Worm (Caenorhabditis elegans) whole organism, L1 larva: Measurements from ENCODE around the gene C50F4.16.

Source experiments
- blmp-1 ChIP-seq: fragments of 150-350 bp; optimal IDR thresholded peaks from 2 replicates; lab custom pipeline; 2014; ENCODE audit warnings: missing biosample characterization, missing genetic modification characterization
- ceh-63 ChIP-seq: fragments of 200-800 bp; sonication (Bioruptor generic); optimal IDR thresholded peaks from 2 replicates; lab custom pipeline; 2018; ENCODE audit warnings: mild to moderate bottlenecking, missing genetic modification characterization, missing compliant biosample characterization
- dsc-1 ChIP-seq: sonication (generic microtip); optimal IDR thresholded peaks from 2 replicates; lab custom pipeline; 2016; ENCODE audit warnings: mild to moderate bottlenecking, missing genetic modification characterization, missing compliant biosample characterization
- efl-1 ChIP-seq, 4 experiments: fragments of 150-350 bp; optimal IDR thresholded peaks in 3 of 4; peaks in 1 of 4; 1 replicate in 1 of 4; 2 replicates in 3 of 4; lab custom pipeline; 2014; ENCODE audit warnings: missing biosample characterization in 2 of 4, missing genetic modification characterization in 2 of 4, missing genetic modification reagents in 2 of 4
- egl-13 ChIP-seq: sonication (generic microtip); optimal IDR thresholded peaks from 2 replicates; lab custom pipeline; 2016; ENCODE audit warnings: missing genotype, missing genetic modification reagents, missing genetic modification characterization, missing compliant biosample characterization
- elt-2 ChIP-seq: sonication (generic microtip); optimal IDR thresholded peaks from 2 replicates; lab custom pipeline; 2016; ENCODE audit warnings: missing genetic modification characterization, mild to moderate bottlenecking, inconsistent platforms, missing compliant biosample characterization, missing genetic modification reagents
- lin-14 ChIP-seq: fragments of 200-800 bp; sonication (Bioruptor generic); optimal IDR thresholded peaks from 2 replicates; lab custom pipeline; 2018; ENCODE audit warnings: mild to moderate bottlenecking, missing genetic modification characterization, moderate library complexity, missing compliant biosample characterization
- mab-9 ChIP-seq: fragments of 200-800 bp; sonication (Bioruptor generic); IDR thresholded peaks from 2 replicates; pipeline ENCODE4 v1.3.6; 2022; ENCODE audit warnings: missing genetic modification reagents, missing genetic modification characterization, missing compliant biosample characterization
- mep-1 ChIP-seq: fragments of 150-350 bp; optimal IDR thresholded peaks from 2 replicates; lab custom pipeline; 2014; ENCODE audit warnings: missing biosample characterization, missing genetic modification characterization
- nhr-19 ChIP-seq: fragments of 200-800 bp; sonication (Bioruptor generic); conservative IDR thresholded peaks from 2 replicates; pipeline ENCODE4 v1.3.6; 2022; ENCODE audit warnings: missing genetic modification characterization, missing compliant biosample characterization
- nhr-71 ChIP-seq: sonication (generic microtip); optimal IDR thresholded peaks from 2 replicates; lab custom pipeline; 2016; ENCODE audit warnings: mild to moderate bottlenecking, missing genetic modification characterization, moderate library complexity, missing compliant biosample characterization
- rnt-1 ChIP-seq: sonication (generic microtip); optimal IDR thresholded peaks from 2 replicates; lab custom pipeline; 2016; ENCODE audit warnings: mild to moderate bottlenecking, missing genetic modification characterization, moderate library complexity, missing compliant biosample characterization
- tbx-2 ChIP-seq: sonication (generic microtip); optimal IDR thresholded peaks from 2 replicates; lab custom pipeline; 2016; ENCODE audit warnings: missing genetic modification characterization, missing compliant biosample characterization

Gene C50F4.16

DNA sequence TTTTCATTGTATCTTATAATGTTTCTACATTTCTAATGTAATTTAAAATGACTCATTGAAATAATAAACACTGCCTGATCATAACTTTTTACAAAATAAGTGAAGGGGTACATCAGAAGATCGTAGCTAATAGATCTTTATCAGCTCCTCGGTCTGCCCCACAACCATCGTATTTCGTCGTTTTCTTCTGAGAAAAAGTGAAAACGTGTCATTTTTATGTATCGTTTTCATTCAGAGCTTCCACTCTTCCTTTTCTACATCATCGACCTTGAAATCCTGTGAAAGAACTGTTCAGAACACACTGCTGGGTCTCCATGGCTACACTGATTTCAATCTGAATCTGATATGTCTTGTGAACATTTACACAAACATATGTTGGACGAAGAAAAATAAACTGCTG, 42.1 kb downstream of the C50F4.16 start:
- TF ChIP-seq blmp-1 (tag; lab: Kevin White, UChicago) (peak; percentile 3), ceh-63 (GFP tag; lab: Kevin White, UChicago) (no peak)

DNA sequence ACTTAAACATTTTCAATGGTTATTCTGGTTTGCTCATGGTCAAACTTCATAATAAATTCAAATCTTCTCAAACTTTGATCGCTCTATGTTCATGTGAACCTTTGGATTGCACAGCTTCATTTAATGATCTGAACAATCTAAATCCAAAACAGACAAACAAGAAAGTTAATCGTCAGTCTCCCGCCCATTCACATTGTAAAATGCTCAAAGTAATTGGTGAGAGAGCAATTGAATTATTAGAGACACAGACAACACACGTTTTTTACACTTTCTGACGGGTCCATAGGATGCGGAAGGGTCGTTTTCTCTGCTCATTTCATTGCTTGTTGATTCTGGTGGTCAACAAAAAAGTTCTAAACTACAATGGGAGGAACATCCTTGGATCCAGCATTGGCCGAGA, 44.7 kb downstream of the C50F4.16 start, which contains the start of gene gsnl-1:
Gene gsnl-1 (plus strand): TSS at position 301 of the 400 bp plus-strand sequence.
- TF ChIP-seq nhr-19 (GFP tag; lab: Robert Waterston, UW) (peak; percentile 19; the same call in 1 of the 2 replicates), nhr-71 (peak; percentile 19), egl-13 (tag; lab: Kevin White, UChicago) (no peak), rnt-1 (tag; lab: Kevin White, UChicago) (peak; percentile 20), lin-14 (GFP tag; lab: Kevin White, UChicago) (peak; percentile 37), dsc-1 (tag; lab: Kevin White, UChicago) (peak; percentile 70), mep-1 (no peak)

DNA sequence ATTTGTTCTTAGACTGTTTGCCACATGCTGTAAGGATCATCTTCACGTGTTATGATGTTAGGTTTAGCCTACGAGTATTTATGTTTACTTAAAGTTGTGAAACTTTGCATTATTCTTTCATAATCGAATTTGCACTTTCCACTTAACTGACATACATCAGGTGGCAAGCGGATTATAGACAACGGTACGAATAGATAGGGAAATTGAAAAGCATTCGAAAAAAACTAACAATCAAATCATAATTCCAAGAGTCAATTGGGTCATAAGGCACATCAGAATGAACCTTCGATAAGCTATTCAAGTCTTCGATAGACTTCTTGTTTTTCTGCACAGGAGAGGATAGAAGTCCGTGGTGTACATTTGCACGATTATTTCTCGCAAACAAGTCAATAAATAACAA, 48.9 kb downstream of the C50F4.16 start:
- peak; percentile 24 for TF ChIP-seq elt-2 (tag; lab: Kevin White, UChicago)
- no peak for TF ChIP-seq mab-9

- TF ChIP-seq elt-2 (tag; lab: Kevin White, UChicago) (peak; percentile 79), tbx-2 (tag; lab: Kevin White, UChicago) (no peak), efl-1 (optimal IDR thresholded peaks at IDR 0.05; lab: Kevin White, UChicago) (no peak), efl-1 (GFP tag; optimal IDR thresholded peaks at IDR 0.05 in 1 of 2; lab: Kevin White, UChicago) (peak in 1 of 2 experiments; percentile 43)
Observed at ce11 chrV:9491440-9492160, 49.8 kb downstream of the C50F4.16 start, which contains the start of gene K06A4.7. K06A4.7 (minus strand) TSS chrV:9491490.
